Fruit fly (Drosophila melanogaster) whole organism, embryonic: ENCODE data around the gene RpL28.

Experiments
- ATbp ChIP-seq: fragments of 200-800 bp; sonication (Bioruptor generic); optimal IDR thresholded peaks from 2 replicates; lab custom pipeline; 2017; ENCODE audit warnings: missing biosample characterization, mild to moderate bottlenecking, missing genetic modification characterization, missing genetic modification reagents
- CG10209 ChIP-seq: fragments of 200-800 bp; sonication (Bioruptor generic); optimal IDR thresholded peaks from 3 replicates; lab custom pipeline; 2017; ENCODE audit warnings: missing biosample characterization, mild to moderate bottlenecking, missing genetic modification characterization, missing genetic modification reagents
- CG10267 ChIP-seq: fragments of 200-800 bp; sonication (Bioruptor generic); optimal IDR thresholded peaks from 2 replicates; lab custom pipeline; 2018; ENCODE audit warnings: missing biosample characterization, mild to moderate bottlenecking, missing genetic modification characterization, moderate library complexity
- CG11085 ChIP-seq: fragments of 200-800 bp; sonication (Bioruptor generic); IDR thresholded peaks from 2 replicates; pipeline ENCODE4 v1.3.6; 2022; ENCODE audit warnings: missing biosample characterization, missing genetic modification characterization
- CG11247 ChIP-seq: fragments of 200-800 bp; sonication (Bioruptor generic); IDR thresholded peaks from 2 replicates; pipeline ENCODE4 v1.3.6; 2022; ENCODE audit warnings: missing biosample characterization, missing genetic modification characterization
- CG11504 ChIP-seq: fragments of 200-800 bp; sonication (Bioruptor generic); optimal IDR thresholded peaks from 3 replicates; lab custom pipeline; 2019; ENCODE audit warnings: missing biosample characterization, mild to moderate bottlenecking, missing genetic modification characterization, moderate library complexity
- CG1529 ChIP-seq: fragments of 200-800 bp; sonication (Bioruptor generic); optimal IDR thresholded peaks from 3 replicates; lab custom pipeline; 2018; ENCODE audit warnings: missing biosample characterization, missing genetic modification characterization
- CG17186 ChIP-seq: fragments of 200-800 bp; sonication (Bioruptor generic); optimal IDR thresholded peaks from 3 replicates; lab custom pipeline; 2017; ENCODE audit warnings: missing biosample characterization, missing genetic modification reagents, missing genetic modification characterization
- CG17361 ChIP-seq: fragments of 200-800 bp; sonication (Bioruptor generic); IDR thresholded peaks from 3 replicates; pipeline ENCODE4 v1.3.6; 2022; ENCODE audit warnings: missing biosample characterization, missing genetic modification characterization
- CG17802 ChIP-seq: fragments of 200-800 bp; sonication (Bioruptor generic); optimal IDR thresholded peaks from 2 replicates; lab custom pipeline; 2018; ENCODE audit warnings: missing biosample characterization, mild to moderate bottlenecking, missing genetic modification characterization, moderate library complexity
- CG1792 ChIP-seq: fragments of 200-800 bp; sonication (Bioruptor generic); optimal IDR thresholded peaks from 2 replicates; lab custom pipeline; 2016; ENCODE audit warnings: missing biosample characterization, missing genetic modification characterization
- CG2678 ChIP-seq: fragments of 200-800 bp; sonication (Bioruptor generic); optimal IDR thresholded peaks from 3 replicates; lab custom pipeline; 2019; ENCODE audit warnings: missing biosample characterization, mild to moderate bottlenecking, missing genetic modification characterization, moderate library complexity
- CG2889 ChIP-seq: fragments of 200-800 bp; sonication (Bioruptor generic); IDR thresholded peaks from 3 replicates; pipeline ENCODE4 v1.3.6; 2022; ENCODE audit warnings: missing biosample characterization, missing genetic modification characterization
- CG31224 ChIP-seq: fragments of 200-800 bp; sonication (Bioruptor generic); IDR thresholded peaks from 2 replicates; pipeline ENCODE4 v1.3.6; 2022; ENCODE audit warnings: missing biosample characterization, missing genetic modification characterization
- CG4328 ChIP-seq: fragments of 200-800 bp; sonication (Bioruptor generic); optimal IDR thresholded peaks from 3 replicates; lab custom pipeline; 2017; ENCODE audit warnings: missing biosample characterization, missing genetic modification reagents, missing genetic modification characterization
- CG4707 ChIP-seq: fragments of 200-800 bp; sonication (Bioruptor generic); optimal IDR thresholded peaks from 2 replicates; lab custom pipeline; 2018; ENCODE audit warnings: missing biosample characterization, mild to moderate bottlenecking, missing genetic modification characterization, moderate library complexity
- CG4820 ChIP-seq: fragments of 200-800 bp; sonication (Bioruptor generic); optimal IDR thresholded peaks from 3 replicates; lab custom pipeline; 2016; ENCODE audit warnings: missing biosample characterization, missing genetic modification characterization
- CG6683 ChIP-seq: fragments of 200-800 bp; sonication (Bioruptor generic); optimal IDR thresholded peaks from 2 replicates; lab custom pipeline; 2017; ENCODE audit warnings: missing biosample characterization, mild to moderate bottlenecking, missing genetic modification characterization, missing genetic modification reagents
- CG6854 ChIP-seq: fragments of 200-800 bp; sonication (Bioruptor generic); optimal IDR thresholded peaks from 3 replicates; lab custom pipeline; 2017; ENCODE audit warnings: missing biosample characterization, mild to moderate bottlenecking, missing genetic modification characterization
- CG8281 ChIP-seq: fragments of 200-800 bp; sonication (Bioruptor generic); optimal IDR thresholded peaks from 2 replicates; lab custom pipeline; 2018; ENCODE audit warnings: missing biosample characterization, mild to moderate bottlenecking, missing genetic modification characterization, moderate library complexity
- CG9215 ChIP-seq: fragments of 200-800 bp; sonication (Bioruptor generic); IDR thresholded peaks from 2 replicates; pipeline ENCODE4 v1.3.6; 2022; ENCODE audit warnings: missing biosample characterization, missing genetic modification characterization
- CG9727 ChIP-seq: fragments of 200-800 bp; sonication (Bioruptor generic); optimal IDR thresholded peaks from 3 replicates; lab custom pipeline; 2017; ENCODE audit warnings: missing biosample characterization, mild to moderate bottlenecking, missing genetic modification characterization
- CG9797 ChIP-seq: fragments of 200-800 bp; sonication (Bioruptor generic); optimal IDR thresholded peaks from 3 replicates; lab custom pipeline; 2018; ENCODE audit warnings: missing biosample characterization, mild to moderate bottlenecking, missing genetic modification characterization
- CkIIα-i1 ChIP-seq: fragments of 200-800 bp; sonication (Bioruptor generic); IDR thresholded peaks from 2 replicates; pipeline ENCODE4 v1.3.6; 2022; ENCODE audit warnings: missing biosample characterization, missing genetic modification characterization
- D19A ChIP-seq: fragments of 200-800 bp; optimal IDR thresholded peaks from 3 replicates; lab custom pipeline; 2019; ENCODE audit warnings: missing biosample characterization, mild to moderate bottlenecking, missing genetic modification characterization, moderate library complexity
- Dfd ChIP-seq, 2 experiments: fragments of >200 bp; optimal IDR thresholded peaks; 2 replicates each; lab custom pipeline; 2017; ENCODE audit warnings: missing biosample characterization in 2 of 2, missing genetic modification characterization in 2 of 2
- Doc3 ChIP-seq: fragments of 200-800 bp; sonication (Bioruptor generic); IDR thresholded peaks from 3 replicates; pipeline ENCODE4 v1.3.6; 2022; ENCODE audit warnings: missing biosample characterization, missing genetic modification characterization; ENCODE audit not compliant: partially characterized antibody
- Mrtf ChIP-seq: fragments of 200-800 bp; sonication (Bioruptor generic); IDR thresholded peaks from 3 replicates; pipeline ENCODE4 v1.3.6; 2022; ENCODE audit warnings: missing biosample characterization, missing genetic modification characterization
- Oli ChIP-seq: fragments of 200-800 bp; sonication (Bioruptor generic); optimal IDR thresholded peaks from 2 replicates; lab custom pipeline; 2018; ENCODE audit warnings: missing biosample characterization, mild to moderate bottlenecking, missing genetic modification characterization, moderate library complexity
- Pdp1 ChIP-seq, 2 experiments: fragments of 200-800 bp; sonication (Bioruptor generic); optimal IDR thresholded peaks; 3 replicates each; lab custom pipeline; 2016; ENCODE audit warnings: missing biosample characterization in 2 of 2, missing genetic modification characterization in 2 of 2, mild to moderate bottlenecking in 1 of 2, moderate library complexity in 1 of 2
- Sox100B ChIP-seq: fragments of 200-800 bp; sonication (Bioruptor generic); optimal IDR thresholded peaks from 3 replicates; lab custom pipeline; 2018; ENCODE audit warnings: missing biosample characterization, mild to moderate bottlenecking, missing genetic modification characterization
- Sox102F ChIP-seq: fragments of 200-800 bp; sonication (Bioruptor generic); optimal IDR thresholded peaks from 2 replicates; lab custom pipeline; 2018; ENCODE audit warnings: missing biosample characterization, mild to moderate bottlenecking, missing genetic modification characterization, moderate library complexity
- Sry-β ChIP-seq: fragments of 200-800 bp; sonication (Bioruptor generic); optimal IDR thresholded peaks from 2 replicates; lab custom pipeline; 2018; ENCODE audit warnings: missing biosample characterization, mild to moderate bottlenecking, missing genetic modification characterization, moderate library complexity
- Stat92E ChIP-seq, 3 experiments: fragments of >200 bp in 2 of 3; fragments of 200-800 bp in 1 of 3; sonication (Bioruptor generic) in 1 of 3; optimal IDR thresholded peaks; 2 replicates each; lab custom pipeline; 2017 to 2019; ENCODE audit warnings: missing biosample characterization in 3 of 3, missing genetic modification characterization in 3 of 3, mild to moderate bottlenecking in 1 of 3, moderate library complexity in 1 of 3
- Vsx1 ChIP-seq: fragments of 200-800 bp; sonication (Bioruptor generic); optimal IDR thresholded peaks from 2 replicates; lab custom pipeline; 2017; ENCODE audit warnings: missing biosample characterization, mild to moderate bottlenecking, missing genetic modification characterization, missing genetic modification reagents
- da ChIP-seq: fragments of 200-800 bp; sonication (Bioruptor generic); optimal IDR thresholded peaks from 2 replicates; lab custom pipeline; 2016; ENCODE audit warnings: missing biosample characterization, missing genetic modification characterization
- gfzf ChIP-seq: fragments of 200-800 bp; sonication (Bioruptor generic); optimal IDR thresholded peaks from 2 replicates; lab custom pipeline; 2016; ENCODE audit warnings: missing biosample characterization, mild to moderate bottlenecking, missing genetic modification characterization, moderate library complexity
- kah ChIP-seq: fragments of 200-800 bp; sonication (Bioruptor generic); optimal IDR thresholded peaks from 2 replicates; lab custom pipeline; 2018; ENCODE audit warnings: missing biosample characterization, mild to moderate bottlenecking, missing genetic modification characterization
- nerfin-2 ChIP-seq: fragments of 200-800 bp; sonication (Bioruptor generic); IDR thresholded peaks from 2 replicates; pipeline ENCODE4 v1.3.6; 2022; ENCODE audit warnings: missing biosample characterization, missing genetic modification characterization; ENCODE audit not compliant: partially characterized antibody
- nom ChIP-seq: fragments of 200-800 bp; sonication (Bioruptor generic); optimal IDR thresholded peaks from 2 replicates; lab custom pipeline; 2017; ENCODE audit warnings: missing biosample characterization, missing genetic modification characterization, mild to moderate bottlenecking, moderate library complexity, missing genetic modification reagents
- org-1 ChIP-seq: fragments of 200-800 bp; sonication (Bioruptor generic); optimal IDR thresholded peaks from 2 replicates; lab custom pipeline; 2017; ENCODE audit warnings: missing biosample characterization, missing genetic modification characterization
- shn ChIP-seq: fragments of 200-800 bp; sonication (Bioruptor generic); optimal IDR thresholded peaks from 3 replicates; lab custom pipeline; 2016; ENCODE audit warnings: missing biosample characterization, missing genetic modification characterization
- sima ChIP-seq: fragments of 200-800 bp; sonication (Bioruptor generic); optimal IDR thresholded peaks from 2 replicates; lab custom pipeline; 2016; ENCODE audit warnings: missing biosample characterization, missing genetic modification characterization
- slou ChIP-seq: fragments of 200-800 bp; sonication (Bioruptor generic); optimal IDR thresholded peaks from 3 replicates; lab custom pipeline; 2016; ENCODE audit warnings: missing biosample characterization, missing genetic modification characterization
- slp2 ChIP-seq: fragments of 200-800 bp; sonication (Bioruptor generic); optimal IDR thresholded peaks from 2 replicates; lab custom pipeline; 2016; ENCODE audit warnings: missing biosample characterization, missing genetic modification characterization
- ssp ChIP-seq: fragments of 200-800 bp; sonication (Bioruptor generic); IDR thresholded peaks from 2 replicates; pipeline ENCODE4 v1.3.6; 2022; ENCODE audit warnings: missing biosample characterization, missing genetic modification characterization
- tx ChIP-seq: fragments of 200-800 bp; sonication (Bioruptor generic); optimal IDR thresholded peaks from 2 replicates; lab custom pipeline; 2016; ENCODE audit warnings: missing biosample characterization, missing genetic modification characterization
- unc-4 ChIP-seq: fragments of 200-800 bp; sonication (Bioruptor generic); IDR thresholded peaks from 2 replicates; pipeline ENCODE4 v1.3.6; 2022; ENCODE audit warnings: missing biosample characterization, missing genetic modification characterization; ENCODE audit not compliant: partially characterized antibody
- yki ChIP-seq: fragments of >200 bp; optimal IDR thresholded peaks from 3 replicates; lab custom pipeline; 2018
- z ChIP-seq: fragments of 200-800 bp; sonication (Bioruptor generic); IDR thresholded peaks from 3 replicates; pipeline ENCODE4 v1.3.6; 2022; ENCODE audit warnings: missing biosample characterization, missing genetic modification characterization

Gene RpL28

DNA sequence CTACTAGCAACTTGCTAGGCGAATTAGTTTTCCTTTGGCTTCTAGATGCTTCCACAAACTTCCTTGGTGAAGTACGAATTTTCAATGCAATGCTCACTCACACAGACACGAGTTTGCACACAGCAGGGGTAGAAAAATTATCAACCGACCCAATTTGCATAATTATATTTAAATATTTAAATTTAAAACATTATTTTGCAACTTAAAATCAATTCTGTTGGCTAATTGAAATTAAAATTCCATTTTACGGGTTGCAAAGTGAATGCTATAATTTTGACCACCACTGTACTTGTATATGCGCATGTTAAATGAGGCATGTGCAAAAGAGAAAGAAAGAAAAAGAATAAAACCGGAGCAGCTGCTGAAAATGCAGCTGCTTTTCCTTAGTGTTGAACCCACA, 28.7 kb downstream of the RpL28 start (continued):
- TF ChIP-seq CG4707 (GFP tag; lab: Kevin White, UChicago) (peak; percentile 87), Pdp1 (GFP tag; optimal IDR thresholded peaks at IDR 0.05; lab: Kevin White, UChicago) (peak; percentile 55), Doc3 (GFP tag; lab: Robert Waterston, UW) (no peak), nerfin-2 (GFP tag; lab: Robert Waterston, UW) (no peak), Vsx1 (GFP tag; lab: Kevin White, UChicago) (peak; percentile 86), nom (GFP tag; lab: Kevin White, UChicago) (peak; percentile 62), CG6683 (GFP tag; lab: Kevin White, UChicago) (peak; percentile 86), Stat92E (GFP tag; optimal IDR thresholded peaks at IDR 0.05; lab: Kevin White, UChicago) (no peak), Sox102F (GFP tag; lab: Kevin White, UChicago) (peak; percentile 96), CG31224 (GFP tag; lab: Robert Waterston, UW) (peak; percentile 86), CG9727 (peak; percentile 94), CG1529 (GFP tag; lab: Kevin White, UChicago) (peak; percentile 88), CG10209 (GFP tag; lab: Kevin White, UChicago) (peak; percentile 92), CG4820 (GFP tag; lab: Kevin White, UChicago) (peak; percentile 87), CG17361 (GFP tag; lab: Robert Waterston, UW) (peak; percentile 95), Sry-β (GFP tag; lab: Kevin White, UChicago) (peak; percentile 58), tx (GFP tag; lab: Kevin White, UChicago) (peak; percentile 5), sima (GFP tag; lab: Kevin White, UChicago) (no peak), shn (GFP tag; lab: Kevin White, UChicago) (no peak), CG11504 (tag; lab: Kevin White, UChicago) (peak; percentile 95), CG2678 (peak; percentile 96), CG2889 (peak; percentile 81), CG8281 (tag; lab: Kevin White, UChicago) (peak; percentile 77), D19A (tag; lab: Kevin White, UChicago) (peak; percentile 93), CG11247 (peak; percentile 92), CG10267 (tag; lab: Kevin White, UChicago) (peak; percentile 89), CG9215 (GFP tag; lab: Robert Waterston, UW) (peak; percentile 78), CG9797 (peak; percentile 30), gfzf (GFP tag; lab: Kevin White, UChicago) (no peak), ATbp (peak; percentile 93), CG17186 (GFP tag; lab: Kevin White, UChicago) (peak; percentile 47), Mrtf (peak; percentile 86), CkIIα-i1 (0 out of 2 replicates have a peak, but pooled peaks have one; percentile 15), yki (lab: Kevin White, UChicago) (no peak), org-1 (peak; percentile 87), Dfd (GFP tag; optimal IDR thresholded peaks at IDR 0.05; lab: Kevin White, UChicago) (no peak), CG11085 (GFP tag; lab: Robert Waterston, UW) (peak; percentile 81), slou (GFP tag; lab: Kevin White, UChicago) (no peak), slp2 (peak; percentile 50), Oli (tag; lab: Kevin White, UChicago) (peak; percentile 93), kah (GFP tag; lab: Kevin White, UChicago) (peak; percentile 88), CG4328 (GFP tag; lab: Kevin White, UChicago) (peak; percentile 47), CG1792 (GFP tag; lab: Kevin White, UChicago) (peak; percentile 50), unc-4 (GFP tag; lab: Robert Waterston, UW) (no peak), da (GFP tag; lab: Kevin White, UChicago) (peak; percentile 13), CG17802 (peak; percentile 78), ssp (peak; percentile 79), Sox100B (GFP tag; lab: Kevin White, UChicago) (peak; percentile 93), CG6854 (GFP tag; lab: Kevin White, UChicago) (peak; percentile 88), z (GFP tag; lab: Robert Waterston, UW) (0 out of 3 replicates have a peak, but pooled peaks have one; percentile 32)
